Fruit fly (Drosophila melanogaster): ENCODE results near the gene FER.

- no peak for TF ChIP-seq toe (GFP tag; optimal IDR thresholded peaks at IDR 0.05)
- TF ChIP-seq ovo (GFP tag; optimal IDR thresholded peaks at IDR 0.05) = peak; percentile 36
- TF ChIP-seq Hr96 (GFP tag; optimal IDR thresholded peaks at IDR 0.05) = no peak
- no peak for TF ChIP-seq cnc (optimal IDR thresholded peaks at IDR 0.05)
- TF ChIP-seq CG7045 (GFP tag; optimal IDR thresholded peaks at IDR 0.05) = peak; percentile 18
- TF ChIP-seq Clk (GFP tag; optimal IDR thresholded peaks at IDR 0.05) = no peak
- TF ChIP-seq cic (GFP tag; optimal IDR thresholded peaks at IDR 0.05) = peak; percentile 91
- TF ChIP-seq Crg-1 (GFP tag; optimal IDR thresholded peaks at IDR 0.05) = no peak
- TF ChIP-seq tj (GFP tag; optimal IDR thresholded peaks at IDR 0.05) = peak; percentile 64
- peak; percentile 45 for TF ChIP-seq CG11617 (GFP tag; optimal IDR thresholded peaks at IDR 0.05)
- TF ChIP-seq CG14711 (tag; optimal IDR thresholded peaks at IDR 0.05) = peak; percentile 14
- no peak for TF ChIP-seq bab1 (GFP tag; optimal IDR thresholded peaks at IDR 0.05)
- TF ChIP-seq CG33017 (tag; optimal IDR thresholded peaks at IDR 0.05) = peak; percentile 10
Measured at dm6 chr3R:9420439-9421234, 26.3 kb upstream of the FER start.

Data from whole organism, adult.